Worm (Caenorhabditis elegans): ENCODE results near the gene mdmh-35.

Gene mdmh-35

DNA sequence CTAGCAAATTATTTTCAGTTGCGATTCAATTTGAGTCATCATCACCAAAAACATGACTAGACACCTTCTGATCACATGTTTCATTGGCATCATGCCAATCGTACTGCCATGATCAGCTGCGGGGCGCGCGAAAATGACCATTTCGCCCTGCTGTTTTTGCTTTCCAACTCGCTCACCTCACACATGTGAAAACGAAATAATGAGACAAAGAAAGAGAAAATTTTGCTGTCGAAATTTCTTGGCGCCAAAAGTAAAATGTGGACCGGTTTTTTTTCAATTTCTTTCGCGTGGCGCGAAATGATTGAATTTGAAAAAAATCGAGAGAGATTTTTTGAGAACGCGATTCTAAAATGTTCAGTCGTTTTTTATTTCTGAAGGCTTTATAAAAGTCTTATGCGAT lies 48.6 kb downstream of the mdmh-35 start (continued):
- TF ChIP-seq hif-1 (tag; optimal IDR thresholded peaks at IDR 0.05) (no peak), zfp-3 (GFP tag; conservative IDR thresholded peaks at IDR 0.05) (no peak), F10B5.3 (tag; optimal IDR thresholded peaks at IDR 0.05) (no peak), dmd-9 (GFP tag; IDR thresholded peaks at IDR 0.05) (no peak), dpl-1 (GFP tag; optimal IDR thresholded peaks at IDR 0.05) (peak; percentile 67), T20F7.1 (GFP tag; optimal IDR thresholded peaks at IDR 0.05) (no peak)

DNA sequence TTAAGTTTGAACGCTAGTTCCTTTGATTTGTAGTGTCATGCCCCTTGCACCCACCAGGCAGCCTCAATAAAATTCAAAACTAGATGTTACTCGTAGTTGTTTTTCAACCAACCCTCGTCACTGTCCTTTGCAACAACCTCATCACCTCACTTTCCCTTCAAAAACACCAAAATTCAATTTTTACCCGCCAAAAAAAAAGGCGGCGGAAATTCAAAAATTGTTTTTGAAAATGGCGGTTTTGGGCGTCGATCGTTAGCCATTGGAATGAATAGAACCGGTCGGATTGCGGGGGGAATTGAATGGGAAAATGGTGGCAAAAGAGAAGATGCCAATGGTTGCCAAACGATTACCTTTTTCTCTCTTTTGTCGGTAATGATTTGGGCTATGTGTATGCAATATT lies 49.5 kb downstream of the mdmh-35 start:
- TF ChIP-seq mep-1 (tag; optimal IDR thresholded peaks at IDR 0.05) (no peak), mdt-29 (GFP tag; IDR thresholded peaks at IDR 0.05) (no peak), lsy-2 (tag; optimal IDR thresholded peaks at IDR 0.05) (no peak), nhr-48 (tag; optimal IDR thresholded peaks at IDR 0.05) (no peak), nhr-111 (GFP tag; optimal IDR thresholded peaks at IDR 0.05) (no peak), lin-29 (GFP tag; IDR thresholded peaks at IDR 0.05) (no peak), F10B5.3 (tag; optimal IDR thresholded peaks at IDR 0.05) (no peak)

Data from whole organism, L4 larva.